Fruit fly (Drosophila melanogaster) whole organism, prepupa: ENCODE measurements around the gene mRpS25.

Experiments used
- Blimp-1 ChIP-seq: fragments of 200-800 bp; sonication (Bioruptor generic); optimal IDR thresholded peaks from 3 replicates; lab custom pipeline; 2017; ENCODE audit warnings: missing biosample characterization, missing genetic modification characterization, mild to moderate bottlenecking, moderate library complexity, missing genetic modification reagents
- CG10631 ChIP-seq: fragments of 200-800 bp; sonication (Bioruptor generic); optimal IDR thresholded peaks from 2 replicates; lab custom pipeline; 2016; ENCODE audit warnings: missing biosample characterization, missing genetic modification characterization
- CG10669 ChIP-seq: fragments of 200-800 bp; sonication (Bioruptor generic); optimal IDR thresholded peaks from 3 replicates; lab custom pipeline; 2018; ENCODE audit warnings: missing biosample characterization, mild to moderate bottlenecking, missing genetic modification characterization, moderate library complexity
- CG11294 ChIP-seq: fragments of 200-800 bp; sonication (Bioruptor generic); IDR thresholded peaks from 2 replicates; pipeline ENCODE4 v1.3.6; 2022; ENCODE audit warnings: missing biosample characterization, missing genetic modification characterization
- CG11902 ChIP-seq: fragments of 200-800 bp; sonication (Bioruptor generic); optimal IDR thresholded peaks from 3 replicates; lab custom pipeline; 2016; ENCODE audit warnings: missing biosample characterization, missing genetic modification characterization
- CG15336 ChIP-seq: fragments of 200-800 bp; sonication (Bioruptor generic); IDR thresholded peaks from 2 replicates; pipeline ENCODE4 v1.3.6; 2022; ENCODE audit warnings: missing biosample characterization, missing genetic modification characterization
- CG1621 ChIP-seq: fragments of 200-800 bp; sonication (Bioruptor generic); optimal IDR thresholded peaks from 3 replicates; lab custom pipeline; 2018; ENCODE audit warnings: missing biosample characterization, mild to moderate bottlenecking, missing genetic modification characterization
- CG16779 ChIP-seq: fragments of 200-800 bp; sonication (Bioruptor generic); optimal IDR thresholded peaks from 3 replicates; lab custom pipeline; 2017; ENCODE audit warnings: missing biosample characterization, mild to moderate bottlenecking, missing genetic modification characterization
- CG3032 ChIP-seq: fragments of 200-800 bp; optimal IDR thresholded peaks from 2 replicates; lab custom pipeline; 2019; ENCODE audit warnings: missing biosample characterization, mild to moderate bottlenecking, missing genetic modification characterization, moderate library complexity
- CG31627 ChIP-seq: fragments of 200-800 bp; sonication (Bioruptor generic); optimal IDR thresholded peaks from 3 replicates; lab custom pipeline; 2016; ENCODE audit warnings: missing biosample characterization, missing genetic modification characterization
- CG32006 ChIP-seq: fragments of 200-800 bp; sonication (Bioruptor generic); optimal IDR thresholded peaks from 3 replicates; lab custom pipeline; 2017; ENCODE audit warnings: missing biosample characterization, mild to moderate bottlenecking, missing genetic modification characterization
- CG34406 ChIP-seq: fragments of 200-800 bp; sonication (Bioruptor generic); optimal IDR thresholded peaks from 3 replicates; lab custom pipeline; 2016; ENCODE audit warnings: missing biosample characterization, missing genetic modification characterization
- CG3919 ChIP-seq: fragments of 200-800 bp; sonication (Bioruptor generic); optimal IDR thresholded peaks from 3 replicates; lab custom pipeline; 2016; ENCODE audit warnings: missing biosample characterization, missing genetic modification characterization
- CG4318 ChIP-seq: fragments of 200-800 bp; sonication (Bioruptor generic); optimal IDR thresholded peaks from 3 replicates; lab custom pipeline; 2017; ENCODE audit warnings: missing biosample characterization, mild to moderate bottlenecking, missing genetic modification characterization
- CG6276 ChIP-seq: fragments of 200-800 bp; sonication (Bioruptor generic); optimal IDR thresholded peaks from 2 replicates; lab custom pipeline; 2017; ENCODE audit warnings: missing biosample characterization, mild to moderate bottlenecking, missing genetic modification characterization
- CG6792 ChIP-seq: fragments of 200-800 bp; sonication (Bioruptor generic); optimal IDR thresholded peaks from 3 replicates; lab custom pipeline; 2016; ENCODE audit warnings: missing biosample characterization, missing genetic modification characterization
- CG6808 ChIP-seq: fragments of 200-800 bp; sonication (Bioruptor generic); optimal IDR thresholded peaks from 3 replicates; lab custom pipeline; 2017; ENCODE audit warnings: missing biosample characterization, missing genetic modification characterization, mild to moderate bottlenecking, moderate library complexity, missing genetic modification reagents
- CG6854 ChIP-seq: fragments of 200-800 bp; sonication (Bioruptor generic); optimal IDR thresholded peaks from 2 replicates; lab custom pipeline; 2017; ENCODE audit warnings: missing biosample characterization, mild to moderate bottlenecking, missing genetic modification characterization
- CG7368 ChIP-seq: fragments of 200-800 bp; sonication (Bioruptor generic); optimal IDR thresholded peaks from 3 replicates; lab custom pipeline; 2016; ENCODE audit warnings: missing biosample characterization, missing genetic modification characterization
- CG8319 ChIP-seq: fragments of 200-800 bp; sonication (Bioruptor generic); optimal IDR thresholded peaks from 3 replicates; lab custom pipeline; 2016; ENCODE audit warnings: missing biosample characterization, missing genetic modification characterization
- CG8632 ChIP-seq: fragments of 200-800 bp; sonication (Bioruptor generic); optimal IDR thresholded peaks from 3 replicates; lab custom pipeline; 2016; ENCODE audit warnings: missing biosample characterization, missing genetic modification characterization
- CG9139 ChIP-seq: fragments of 200-800 bp; sonication (Bioruptor generic); optimal IDR thresholded peaks from 3 replicates; lab custom pipeline; 2017; ENCODE audit warnings: missing biosample characterization, mild to moderate bottlenecking, missing genetic modification characterization
- Eip75B ChIP-seq: fragments of 200-800 bp; sonication (Bioruptor generic); optimal IDR thresholded peaks from 3 replicates; lab custom pipeline; 2016; ENCODE audit warnings: missing biosample characterization, missing genetic modification characterization
- Eip78C ChIP-seq: fragments of 200-800 bp; sonication (Bioruptor generic); peaks from one replicate; lab custom pipeline; 2016; ENCODE audit warnings: missing biosample characterization, missing genetic modification characterization
- Eip93F ChIP-seq: fragments of 200-800 bp; sonication (Bioruptor generic); optimal IDR thresholded peaks from 2 replicates; lab custom pipeline; 2016; ENCODE audit warnings: missing biosample characterization, mild to moderate bottlenecking, missing genetic modification characterization
- Ets21C ChIP-seq: fragments of 200-800 bp; sonication (Bioruptor generic); optimal IDR thresholded peaks from 3 replicates; lab custom pipeline; 2016; ENCODE audit warnings: missing biosample characterization, missing genetic modification characterization
- Gug ChIP-seq: fragments of 200-800 bp; sonication (Bioruptor generic); IDR thresholded peaks from 2 replicates; pipeline ENCODE4 v1.3.6; 2022; ENCODE audit warnings: missing biosample characterization, missing genetic modification characterization
- Hr38 ChIP-seq: sonication (Bioruptor generic); optimal IDR thresholded peaks from 2 replicates; lab custom pipeline; 2016; ENCODE audit warnings: missing biosample characterization, missing genetic modification characterization
- Hr39 ChIP-seq: fragments of 200-800 bp; sonication (Bioruptor generic); optimal IDR thresholded peaks from 2 replicates; lab custom pipeline; 2016; ENCODE audit warnings: missing biosample characterization, missing genetic modification characterization
- Hr4 ChIP-seq: fragments of 200-800 bp; sonication (Bioruptor generic); optimal IDR thresholded peaks from 3 replicates; lab custom pipeline; 2016; ENCODE audit warnings: missing biosample characterization, missing genetic modification characterization
- Lpt ChIP-seq: fragments of 200-800 bp; sonication (Bioruptor generic); optimal IDR thresholded peaks from 3 replicates; lab custom pipeline; 2016; ENCODE audit warnings: missing biosample characterization, missing genetic modification characterization
- Met ChIP-seq: fragments of 200-800 bp; sonication (Bioruptor generic); optimal IDR thresholded peaks from 3 replicates; lab custom pipeline; 2016; ENCODE audit warnings: missing biosample characterization, missing genetic modification characterization
- OdsH ChIP-seq: fragments of 200-800 bp; sonication (Bioruptor generic); optimal IDR thresholded peaks from 3 replicates; lab custom pipeline; 2016; ENCODE audit warnings: missing biosample characterization, missing genetic modification characterization
- Smox ChIP-seq: fragments of 200-800 bp; sonication (Bioruptor generic); optimal IDR thresholded peaks from 3 replicates; lab custom pipeline; 2016; ENCODE audit warnings: missing biosample characterization, missing genetic modification characterization
- Sox15 ChIP-seq: fragments of 200-800 bp; sonication (Bioruptor generic); optimal IDR thresholded peaks from 3 replicates; lab custom pipeline; 2016; ENCODE audit warnings: missing biosample characterization, missing genetic modification characterization
- achi ChIP-seq: fragments of 200-800 bp; sonication (Bioruptor generic); optimal IDR thresholded peaks from 3 replicates; lab custom pipeline; 2016; ENCODE audit warnings: missing biosample characterization, missing genetic modification characterization
- acj6 ChIP-seq: fragments of 200-800 bp; sonication (Bioruptor generic); optimal IDR thresholded peaks from 3 replicates; lab custom pipeline; 2016; ENCODE audit warnings: missing biosample characterization, missing genetic modification characterization
- cyc ChIP-seq: fragments of 200-800 bp; sonication (Bioruptor generic); optimal IDR thresholded peaks from 3 replicates; lab custom pipeline; 2016; ENCODE audit warnings: missing biosample characterization, missing genetic modification characterization
- dac ChIP-seq: fragments of 200-800 bp; sonication (Bioruptor generic); optimal IDR thresholded peaks from 2 replicates; lab custom pipeline; 2017; ENCODE audit warnings: missing biosample characterization, mild to moderate bottlenecking, missing genetic modification characterization
- dsx ChIP-seq: fragments of 200-800 bp; optimal IDR thresholded peaks from 3 replicates; lab custom pipeline; 2019; ENCODE audit warnings: missing biosample characterization, mild to moderate bottlenecking, missing genetic modification characterization, moderate library complexity; ENCODE audit not compliant: poor library complexity, severe bottlenecking
- eg ChIP-seq: fragments of 200-800 bp; sonication (Bioruptor generic); IDR thresholded peaks from 3 replicates; pipeline ENCODE4 v1.3.6; 2022; ENCODE audit warnings: missing biosample characterization, missing genetic modification characterization
- esn ChIP-seq: fragments of 200-800 bp; sonication (Bioruptor generic); optimal IDR thresholded peaks from 2 replicates; lab custom pipeline; 2016; ENCODE audit warnings: missing biosample characterization, mild to moderate bottlenecking, missing genetic modification characterization, moderate library complexity
- fd59A ChIP-seq: fragments of 200-800 bp; sonication (Bioruptor generic); optimal IDR thresholded peaks from 2 replicates; lab custom pipeline; 2017; ENCODE audit warnings: missing biosample characterization, mild to moderate bottlenecking, missing genetic modification characterization, missing genetic modification reagents
- fd85E ChIP-seq: fragments of 200-800 bp; sonication (Bioruptor generic); optimal IDR thresholded peaks from 3 replicates; lab custom pipeline; 2016; ENCODE audit warnings: missing biosample characterization, missing genetic modification characterization
- lz ChIP-seq: fragments of 200-800 bp; sonication (Bioruptor generic); optimal IDR thresholded peaks from 3 replicates; lab custom pipeline; 2016; ENCODE audit warnings: missing biosample characterization, missing genetic modification characterization
- net ChIP-seq: fragments of 200-800 bp; sonication (Bioruptor generic); optimal IDR thresholded peaks from 3 replicates; lab custom pipeline; 2016; ENCODE audit warnings: missing biosample characterization, missing genetic modification characterization
- pdm3 ChIP-seq: fragments of 200-800 bp; sonication (Bioruptor generic); optimal IDR thresholded peaks from 3 replicates; lab custom pipeline; 2016; ENCODE audit warnings: missing biosample characterization, missing genetic modification characterization
- salr ChIP-seq, 2 experiments: fragments of 200-800 bp; sonication (Bioruptor generic); optimal IDR thresholded peaks; 3 replicates each; lab custom pipeline; 2016 to 2018; ENCODE audit warnings: missing biosample characterization in 2 of 2, missing genetic modification characterization in 2 of 2, mild to moderate bottlenecking in 1 of 2
- spab ChIP-seq: fragments of 200-800 bp; sonication (Bioruptor generic); optimal IDR thresholded peaks from 2 replicates; lab custom pipeline; 2017; ENCODE audit warnings: missing biosample characterization, mild to moderate bottlenecking, missing genetic modification characterization, missing genetic modification reagents
- svp ChIP-seq: fragments of 200-800 bp; sonication (Bioruptor generic); peaks from one replicate; lab custom pipeline; 2016; ENCODE audit warnings: missing biosample characterization, missing genetic modification characterization
- topi ChIP-seq: fragments of 200-800 bp; sonication (Bioruptor generic); optimal IDR thresholded peaks from 3 replicates; lab custom pipeline; 2016; ENCODE audit warnings: missing biosample characterization, missing genetic modification characterization
- vri ChIP-seq: fragments of 200-800 bp; sonication (Bioruptor generic); optimal IDR thresholded peaks from 3 replicates; lab custom pipeline; 2016; ENCODE audit warnings: missing biosample characterization, mild to moderate bottlenecking, missing genetic modification characterization

The mRpS25 gene

dm6 chrX:14627080-14627796 lies 44.5 kb upstream of the mRpS25 start:
- TF ChIP-seq topi (GFP tag; lab: Kevin White, UChicago) (peak; percentile 33), Lpt (GFP tag; lab: Kevin White, UChicago) (no peak), cyc (no peak), CG34406 (GFP tag; lab: Kevin White, UChicago) (peak; percentile 15), esn (GFP tag; lab: Kevin White, UChicago) (peak; percentile 20), dac (GFP tag; lab: Kevin White, UChicago) (no peak), CG6808 (GFP tag; lab: Kevin White, UChicago) (peak; percentile 16), net (no peak), Eip78C (GFP tag; lab: Kevin White, UChicago) (peak; percentile 68), Hr39 (peak; percentile 10), acj6 (GFP tag; lab: Kevin White, UChicago) (peak; percentile 8), CG8319 (GFP tag; lab: Kevin White, UChicago) (peak; percentile 13), CG31627 (peak; percentile 9), CG9139 (no peak), CG32006 (GFP tag; lab: Kevin White, UChicago) (peak; percentile 32), Ets21C (GFP tag; lab: Kevin White, UChicago) (no peak), OdsH (GFP tag; lab: Kevin White, UChicago) (peak; percentile 30), fd85E (GFP tag; lab: Kevin White, UChicago) (no peak), CG11294 (GFP tag; lab: Robert Waterston, UW) (no peak), CG6276 (no peak), CG16779 (no peak), lz (GFP tag; lab: Kevin White, UChicago) (peak; percentile 28), Sox15 (GFP tag; lab: Kevin White, UChicago) (no peak), svp (peak; percentile 39), Eip93F (no peak), salr (GFP tag; optimal IDR thresholded peaks at IDR 0.05; lab: Kevin White, UChicago) (no peak), CG4318 (GFP tag; lab: Kevin White, UChicago) (no peak), dsx (GFP tag; lab: Kevin White, UChicago) (peak; percentile 18), CG3032 (tag; lab: Kevin White, UChicago) (peak; percentile 38), Gug (no peak), Hr4 (GFP tag; lab: Kevin White, UChicago) (peak; percentile 26), Blimp-1 (GFP tag; lab: Kevin White, UChicago) (no peak), achi (GFP tag; lab: Kevin White, UChicago) (peak; percentile 36), CG3919 (GFP tag; lab: Kevin White, UChicago) (peak; percentile 30), CG11902 (GFP tag; lab: Kevin White, UChicago) (no peak), CG15336 (GFP tag; lab: Robert Waterston, UW) (no peak), CG6792 (peak; percentile 9), CG8632 (no peak), Hr38 (GFP tag; lab: Kevin White, UChicago) (no peak), CG10631 (GFP tag; lab: Kevin White, UChicago) (peak; percentile 33), Eip75B (GFP tag; lab: Kevin White, UChicago) (peak; percentile 17), CG10669 (peak; percentile 27), pdm3 (GFP tag; lab: Kevin White, UChicago) (peak; percentile 27), CG6854 (GFP tag; lab: Kevin White, UChicago) (no peak), CG7368 (no peak), fd59A (no peak), spab (peak; percentile 9), Met (peak; percentile 45), vri (GFP tag; lab: Kevin White, UChicago) (no peak), Smox (peak; percentile 11), CG1621 (tag; lab: Kevin White, UChicago) (no peak), eg (GFP tag; lab: Robert Waterston, UW) (0 out of 3 replicates have a peak, but pooled peaks have one; percentile 20)
